Fruit fly (Drosophila melanogaster): Measurements from ENCODE around the gene CG2310.

CG2310 gene

DNA sequence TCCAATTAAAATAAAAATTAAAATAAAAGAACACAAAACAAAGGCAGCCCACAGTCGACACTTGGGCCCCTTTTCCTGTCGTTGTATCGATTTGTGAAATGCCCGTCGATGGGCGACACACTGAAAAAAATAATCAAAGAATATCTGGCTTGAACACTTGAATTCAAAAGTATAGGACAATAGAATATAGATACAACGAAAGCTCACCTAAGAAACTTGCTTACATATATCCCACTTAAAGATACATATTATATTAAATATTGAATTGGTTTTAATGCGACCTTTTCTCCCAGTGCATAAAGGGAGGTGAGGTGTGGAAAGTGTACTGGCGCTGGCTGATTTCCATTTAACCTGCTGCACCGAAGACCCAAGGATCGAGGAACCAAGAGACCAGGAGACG lies 28.8 kb upstream of the CG2310 start (continued):
- no peak for TF ChIP-seq CG9797 (GFP tag; optimal IDR thresholded peaks at IDR 0.05)
- TF ChIP-seq gem (tag; optimal IDR thresholded peaks at IDR 0.05) = peak; percentile 74
- TF ChIP-seq NC2β (GFP tag; optimal IDR thresholded peaks at IDR 0.05) = no peak
- TF ChIP-seq slou (GFP tag; optimal IDR thresholded peaks at IDR 0.05) = no peak
- peak; percentile 5 for TF ChIP-seq CG1602 (GFP tag; optimal IDR thresholded peaks at IDR 0.05)
- no peak for TF ChIP-seq CG16779 (GFP tag; IDR thresholded peaks at IDR 0.05)
- TF ChIP-seq Fer2 (tag; optimal IDR thresholded peaks at IDR 0.05) = no peak
- TF ChIP-seq CG9437 (GFP tag; optimal IDR thresholded peaks at IDR 0.05) = no peak
- no peak for TF ChIP-seq usp (GFP tag; optimal IDR thresholded peaks at IDR 0.05)
- TF ChIP-seq CG4854 (GFP tag; optimal IDR thresholded peaks at IDR 0.05) = no peak
- TF ChIP-seq bcd (GFP tag; optimal IDR thresholded peaks at IDR 0.05) = peak; percentile 29
- TF ChIP-seq dati (GFP tag; IDR thresholded peaks at IDR 0.05) = no peak
- TF ChIP-seq CoRest (tag; optimal IDR thresholded peaks at IDR 0.05) = peak; percentile 47
- TF ChIP-seq ranshi (GFP tag; IDR thresholded peaks at IDR 0.05) = peak; percentile 8; the same call in 1 of the 2 replicates
- TF ChIP-seq run (tag; optimal IDR thresholded peaks at IDR 0.05) = no peak
- peak; percentile 48 for TF ChIP-seq grau (tag; optimal IDR thresholded peaks at IDR 0.05)
- TF ChIP-seq CG7987 (GFP tag; optimal IDR thresholded peaks at IDR 0.05) = no peak
- peak; percentile 42 for TF ChIP-seq dmrt99B (tag; optimal IDR thresholded peaks at IDR 0.05)
- TF ChIP-seq CG18599 (GFP tag; optimal IDR thresholded peaks at IDR 0.05) = no peak
- TF ChIP-seq CG4404 (GFP tag; IDR thresholded peaks at IDR 0.05) = peak; percentile 54
- TF ChIP-seq CG30020 (tag; optimal IDR thresholded peaks at IDR 0.05) = no peak
- no peak for TF ChIP-seq MESR4 (GFP tag; optimal IDR thresholded peaks at IDR 0.05)
- TF ChIP-seq CG2875 (GFP tag; optimal IDR thresholded peaks at IDR 0.05) = peak; percentile 12
- TF ChIP-seq esg (GFP tag; conservative IDR thresholded peaks at IDR 0.05) = peak; percentile 38; the same call in 1 of the 2 replicates
- no peak for TF ChIP-seq HmgD (GFP tag; optimal IDR thresholded peaks at IDR 0.05)
- TF ChIP-seq Deaf1 (tag; optimal IDR thresholded peaks at IDR 0.05) = no peak
- TF ChIP-seq Hr78 (GFP tag; optimal IDR thresholded peaks at IDR 0.05) = no peak
- peak; percentile 86 for TF ChIP-seq zen (tag; optimal IDR thresholded peaks at IDR 0.05)
- peak; percentile 41 for TF ChIP-seq fd102C (GFP tag; optimal IDR thresholded peaks at IDR 0.05)
- no peak for TF ChIP-seq CG5180 (GFP tag; optimal IDR thresholded peaks at IDR 0.05)
- TF ChIP-seq cad (GFP tag; optimal IDR thresholded peaks at IDR 0.05) = no peak
- no peak for TF ChIP-seq Poxn (GFP tag; IDR thresholded peaks at IDR 0.05)
- no peak for TF ChIP-seq CG13894 (tag; optimal IDR thresholded peaks at IDR 0.05)
- no peak for TF ChIP-seq CG10274 (GFP tag; optimal IDR thresholded peaks at IDR 0.05)
- peak; percentile 54 for TF ChIP-seq Ssrp (tag; optimal IDR thresholded peaks at IDR 0.05)
- TF ChIP-seq Hmr (GFP tag; optimal IDR thresholded peaks at IDR 0.05) = no peak
- TF ChIP-seq CG12744 (GFP tag; optimal IDR thresholded peaks at IDR 0.05) = no peak
- no peak for TF ChIP-seq trh (GFP tag; optimal IDR thresholded peaks at IDR 0.05)
- TF ChIP-seq CG14667 (GFP tag; IDR thresholded peaks at IDR 0.05) = peak; percentile 42; the same call in 1 of the 2 replicates
- TF ChIP-seq CG12391 (tag; optimal IDR thresholded peaks at IDR 0.05) = peak; percentile 59
- TF ChIP-seq Dref (GFP tag; IDR thresholded peaks at IDR 0.05) = no peak
- TF ChIP-seq oc (tag; optimal IDR thresholded peaks at IDR 0.05) = no peak
- TF ChIP-seq tin (GFP tag; optimal IDR thresholded peaks at IDR 0.05) = peak; percentile 47
- TF ChIP-seq CG34422 (GFP tag; IDR thresholded peaks at IDR 0.05) = peak; percentile 56; the same call in 2 of the 3 replicates
- TF ChIP-seq jumu (GFP tag; optimal IDR thresholded peaks at IDR 0.05) = peak; percentile 7
- no peak for TF ChIP-seq insv (GFP tag; optimal IDR thresholded peaks at IDR 0.05)
- no peak for TF ChIP-seq B-H2 (GFP tag; optimal IDR thresholded peaks at IDR 0.05)
- TF ChIP-seq vfl (GFP tag; optimal IDR thresholded peaks at IDR 0.05) = no peak
- TF ChIP-seq emc (GFP tag; optimal IDR thresholded peaks at IDR 0.05) = no peak
- no peak for TF ChIP-seq bbx (GFP tag; IDR thresholded peaks at IDR 0.05; ENCODE audit: partially characterized antibody)
- TF ChIP-seq Taf1 (GFP tag; IDR thresholded peaks at IDR 0.05) = no peak
